Worm (Caenorhabditis elegans) whole organism, L1 larva: ENCODE measurements around the gene C47E12.10.

Experiments
- ceh-88 ChIP-seq: fragments of 200-800 bp; sonication (Bioruptor generic); IDR thresholded peaks from 2 replicates; pipeline ENCODE4 v1.3.6; 2022; ENCODE audit warnings: missing genetic modification characterization, missing compliant biosample characterization
- egl-27 ChIP-seq, 2 experiments: fragments of 150-350 bp in 1 of 2; sonication (generic microtip); optimal IDR thresholded peaks; 3 replicates each; lab custom pipeline; 2017 to 2018; ENCODE audit warnings: missing biosample characterization in 2 of 2, missing genetic modification characterization in 2 of 2, missing genetic modification reagents in 2 of 2
- jun-1 ChIP-seq: fragments of 150-350 bp; optimal IDR thresholded peaks from 2 replicates; lab custom pipeline; 2014; ENCODE audit warnings: missing biosample characterization, missing genetic modification reagents, missing genetic modification characterization
- nhr-28 ChIP-seq: fragments of 150-350 bp; optimal IDR thresholded peaks from 2 replicates; lab custom pipeline; 2014; ENCODE audit warnings: missing biosample characterization, missing genetic modification characterization

DNA sequence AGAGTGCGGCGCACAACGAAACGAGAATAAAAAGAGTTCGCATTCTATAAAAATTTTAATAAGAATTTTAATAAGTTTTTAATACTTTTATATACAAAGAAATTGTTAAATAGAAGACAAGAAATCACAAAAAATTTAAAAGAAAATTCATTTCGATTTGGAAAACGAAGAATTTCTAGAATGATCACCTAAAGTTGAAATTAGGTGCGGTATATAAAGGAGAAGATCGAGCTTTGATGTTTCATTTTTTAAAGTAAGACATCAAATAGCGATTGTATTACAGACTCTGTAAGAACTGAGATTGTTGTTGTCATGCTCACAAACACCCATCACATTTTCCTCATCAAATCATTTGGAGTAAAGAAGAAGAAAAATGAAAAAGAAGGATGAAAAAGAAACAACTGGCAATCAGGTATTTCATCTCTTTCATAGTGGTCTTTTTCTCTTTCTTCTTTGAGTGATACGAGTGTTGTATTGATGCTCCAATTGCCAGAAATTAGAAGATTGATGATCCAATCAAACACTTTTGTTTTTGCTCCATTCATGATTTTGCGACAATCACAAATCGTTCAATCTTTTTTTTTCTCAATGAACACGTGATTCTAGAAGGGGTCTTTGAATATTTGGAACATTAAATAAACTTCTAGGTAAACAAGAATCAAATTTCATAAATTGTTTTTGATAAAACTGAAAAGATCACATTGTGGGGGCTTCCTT lies 44.3 kb upstream of the C47E12.10 start, which contains the start of gene dur-1:
- TF ChIP-seq nhr-28 (no peak), ceh-88 (GFP tag; lab: Robert Waterston, UW) (no peak), egl-27 (tag; optimal IDR thresholded peaks at IDR 0.05; lab: Kevin White, UChicago) (no peak), jun-1 (tag; lab: Kevin White, UChicago) (no peak)
